Fruit fly (Drosophila melanogaster) whole organism, embryonic: Measurements from ENCODE around the gene blp.

Source experiments
- Bdp1 ChIP-seq: fragments of 200-800 bp; sonication (Bioruptor generic); optimal IDR thresholded peaks from 3 replicates; lab custom pipeline; 2016; ENCODE audit warnings: missing biosample characterization, missing genetic modification characterization
- CG10209 ChIP-seq: fragments of 200-800 bp; sonication (Bioruptor generic); optimal IDR thresholded peaks from 3 replicates; lab custom pipeline; 2017; ENCODE audit warnings: missing biosample characterization, mild to moderate bottlenecking, missing genetic modification characterization, missing genetic modification reagents
- CG11504 ChIP-seq: fragments of 200-800 bp; sonication (Bioruptor generic); optimal IDR thresholded peaks from 3 replicates; lab custom pipeline; 2019; ENCODE audit warnings: missing biosample characterization, mild to moderate bottlenecking, missing genetic modification characterization, moderate library complexity
- CG11560 ChIP-seq: fragments of 200-800 bp; sonication (Bioruptor generic); IDR thresholded peaks from 3 replicates; pipeline ENCODE4 v1.3.6; 2022; ENCODE audit warnings: missing biosample characterization, missing genetic modification characterization
- CG12219 ChIP-seq: fragments of 200-800 bp; sonication (Bioruptor generic); optimal IDR thresholded peaks from 3 replicates; lab custom pipeline; 2018; ENCODE audit warnings: missing biosample characterization, mild to moderate bottlenecking, missing genetic modification characterization
- CG12769 ChIP-seq: fragments of 200-800 bp; sonication (Bioruptor generic); optimal IDR thresholded peaks from 2 replicates; lab custom pipeline; 2019; ENCODE audit warnings: missing biosample characterization, mild to moderate bottlenecking, missing genetic modification characterization, moderate library complexity
- CG12942 ChIP-seq: fragments of 200-800 bp; sonication (Bioruptor generic); optimal IDR thresholded peaks from 3 replicates; lab custom pipeline; 2016; ENCODE audit warnings: missing biosample characterization, missing genetic modification characterization
- CG16815 ChIP-seq: fragments of 200-800 bp; sonication (Bioruptor generic); optimal IDR thresholded peaks from 3 replicates; lab custom pipeline; 2017; ENCODE audit warnings: missing biosample characterization, mild to moderate bottlenecking, missing genetic modification characterization
- CG17328 ChIP-seq: fragments of 200-800 bp; sonication (Bioruptor generic); IDR thresholded peaks from 2 replicates; pipeline ENCODE4 v1.3.6; 2022; ENCODE audit warnings: missing biosample characterization, missing genetic modification characterization
- CG17359 ChIP-seq: fragments of 200-800 bp; sonication (Bioruptor generic); optimal IDR thresholded peaks from 3 replicates; lab custom pipeline; 2018; ENCODE audit warnings: missing biosample characterization, mild to moderate bottlenecking, missing genetic modification characterization, moderate library complexity
- CG3281 ChIP-seq: fragments of 200-800 bp; sonication (Bioruptor generic); optimal IDR thresholded peaks from 3 replicates; lab custom pipeline; 2017; ENCODE audit warnings: missing biosample characterization, mild to moderate bottlenecking, missing genetic modification characterization
- CG33213 ChIP-seq: fragments of 200-800 bp; sonication (Bioruptor generic); optimal IDR thresholded peaks from 3 replicates; lab custom pipeline; 2016; ENCODE audit warnings: missing biosample characterization, missing genetic modification characterization
- CG34422 ChIP-seq: fragments of 200-800 bp; sonication (Bioruptor generic); IDR thresholded peaks from 3 replicates; pipeline ENCODE4 v1.3.6; 2022; ENCODE audit warnings: missing biosample characterization, missing genetic modification characterization
- CG3847 ChIP-seq: fragments of 200-800 bp; sonication (Bioruptor generic); IDR thresholded peaks from 2 replicates; pipeline ENCODE4 v1.3.6; 2022; ENCODE audit warnings: missing biosample characterization, missing genetic modification characterization
- CG4617 ChIP-seq: fragments of 200-800 bp; sonication (Bioruptor generic); optimal IDR thresholded peaks from 3 replicates; lab custom pipeline; 2016; ENCODE audit warnings: missing biosample characterization, missing genetic modification characterization, borderline replicate concordance
- CG7271 ChIP-seq: fragments of 200-800 bp; sonication (Bioruptor generic); optimal IDR thresholded peaks from 2 replicates; lab custom pipeline; 2018; ENCODE audit warnings: missing biosample characterization, mild to moderate bottlenecking, missing genetic modification characterization, moderate library complexity
- CG7839 ChIP-seq: fragments of 200-800 bp; sonication (Bioruptor generic); optimal IDR thresholded peaks from 3 replicates; lab custom pipeline; 2018; ENCODE audit warnings: missing biosample characterization, mild to moderate bottlenecking, missing genetic modification characterization, moderate library complexity
- CG9817 ChIP-seq: fragments of 200-800 bp; sonication (Bioruptor generic); optimal IDR thresholded peaks from 2 replicates; lab custom pipeline; 2018; ENCODE audit warnings: missing biosample characterization, mild to moderate bottlenecking, missing genetic modification characterization, moderate library complexity
- CTCF ChIP-seq: fragments of 200-800 bp; sonication (Bioruptor generic); optimal IDR thresholded peaks from 2 replicates; lab custom pipeline; 2017; ENCODE audit warnings: missing biosample characterization, mild to moderate bottlenecking, missing genetic modification characterization, moderate library complexity
- CrebB ChIP-seq: fragments of 200-800 bp; sonication (Bioruptor generic); optimal IDR thresholded peaks from 3 replicates; lab custom pipeline; 2018; ENCODE audit warnings: missing biosample characterization, mild to moderate bottlenecking, missing genetic modification characterization
- Fer2 ChIP-seq: fragments of 200-800 bp; sonication (Bioruptor generic); optimal IDR thresholded peaks from 2 replicates; lab custom pipeline; 2018; ENCODE audit warnings: missing biosample characterization, mild to moderate bottlenecking, missing genetic modification characterization, moderate library complexity
- Hr78 ChIP-seq, 2 experiments: fragments of 200-800 bp in 1 of 2; fragments of >200 bp in 1 of 2; sonication (Bioruptor generic) in 1 of 2; optimal IDR thresholded peaks; 2 replicates each; lab custom pipeline; 2017 to 2019; ENCODE audit warnings: missing biosample characterization in 2 of 2, missing genetic modification characterization in 2 of 2, mild to moderate bottlenecking in 1 of 2, moderate library complexity in 1 of 2
- Mad ChIP-seq: fragments of 200-800 bp; sonication (Bioruptor generic); optimal IDR thresholded peaks from 2 replicates; lab custom pipeline; 2016; ENCODE audit warnings: missing biosample characterization, missing genetic modification characterization
- Max ChIP-seq: fragments of 200-800 bp; sonication (Bioruptor generic); optimal IDR thresholded peaks from 2 replicates; lab custom pipeline; 2016; ENCODE audit warnings: missing biosample characterization, mild to moderate bottlenecking, missing genetic modification characterization
- Med ChIP-seq: fragments of 200-800 bp; sonication (Bioruptor generic); peaks from one replicate; lab custom pipeline; 2016; ENCODE audit warnings: missing biosample characterization, missing genetic modification characterization, mild to moderate bottlenecking, inconsistent platforms, moderate library complexity
- NC2α ChIP-seq: fragments of 200-800 bp; sonication (Bioruptor generic); optimal IDR thresholded peaks from 2 replicates; lab custom pipeline; 2016; ENCODE audit warnings: missing biosample characterization, missing genetic modification characterization
- PHDP ChIP-seq: fragments of 200-800 bp; sonication (Bioruptor generic); optimal IDR thresholded peaks from 3 replicates; lab custom pipeline; 2018; ENCODE audit warnings: missing biosample characterization, mild to moderate bottlenecking, missing genetic modification characterization, moderate library complexity
- Pdp1 ChIP-seq, 2 experiments: fragments of 200-800 bp; sonication (Bioruptor generic); optimal IDR thresholded peaks; 3 replicates each; lab custom pipeline; 2016; ENCODE audit warnings: missing biosample characterization in 2 of 2, missing genetic modification characterization in 2 of 2, mild to moderate bottlenecking in 1 of 2, moderate library complexity in 1 of 2
- Rfx ChIP-seq: fragments of 200-800 bp; sonication (Bioruptor generic); IDR thresholded peaks from 2 replicates; pipeline ENCODE4 v1.3.6; 2022; ENCODE audit warnings: missing biosample characterization, missing genetic modification characterization
- Sry-β ChIP-seq: fragments of 200-800 bp; sonication (Bioruptor generic); optimal IDR thresholded peaks from 2 replicates; lab custom pipeline; 2018; ENCODE audit warnings: missing biosample characterization, mild to moderate bottlenecking, missing genetic modification characterization, moderate library complexity
- Ssrp ChIP-seq: fragments of 200-800 bp; sonication (Bioruptor generic); optimal IDR thresholded peaks from 2 replicates; lab custom pipeline; 2018; ENCODE audit warnings: missing biosample characterization, mild to moderate bottlenecking, missing genetic modification characterization, moderate library complexity
- Tbp ChIP-seq: fragments of >200 bp; optimal IDR thresholded peaks from 2 replicates; lab custom pipeline; 2018; ENCODE audit warnings: missing biosample characterization, missing genetic modification characterization
- ap ChIP-seq: fragments of 200-800 bp; sonication (Bioruptor generic); IDR thresholded peaks from 2 replicates; pipeline ENCODE4 v1.3.6; 2022; ENCODE audit warnings: missing biosample characterization, missing genetic modification characterization
- bab2 ChIP-seq: fragments of 200-800 bp; sonication (Bioruptor generic); optimal IDR thresholded peaks from 2 replicates; lab custom pipeline; 2016; ENCODE audit warnings: missing biosample characterization, missing genetic modification characterization
- fd64A ChIP-seq: fragments of 200-800 bp; sonication (Bioruptor generic); optimal IDR thresholded peaks from 3 replicates; lab custom pipeline; 2018; ENCODE audit warnings: missing biosample characterization, mild to moderate bottlenecking, missing genetic modification characterization
- fd96Cb ChIP-seq: fragments of 200-800 bp; sonication (Bioruptor generic); optimal IDR thresholded peaks from 2 replicates; lab custom pipeline; 2018; ENCODE audit warnings: missing biosample characterization, mild to moderate bottlenecking, missing genetic modification characterization, moderate library complexity
- jumu ChIP-seq: fragments of 200-800 bp; sonication (Bioruptor generic); optimal IDR thresholded peaks from 3 replicates; lab custom pipeline; 2016; ENCODE audit warnings: missing biosample characterization, missing genetic modification characterization
- kah ChIP-seq: fragments of 200-800 bp; sonication (Bioruptor generic); optimal IDR thresholded peaks from 2 replicates; lab custom pipeline; 2018; ENCODE audit warnings: missing biosample characterization, mild to moderate bottlenecking, missing genetic modification characterization
- kay ChIP-seq: fragments of 200-800 bp; sonication (Bioruptor generic); optimal IDR thresholded peaks from 2 replicates; lab custom pipeline; 2016; ENCODE audit warnings: missing biosample characterization, missing genetic modification characterization
- klu ChIP-seq: fragments of 200-800 bp; sonication (Bioruptor generic); IDR thresholded peaks from 2 replicates; pipeline ENCODE4 v1.3.6; 2022; ENCODE audit warnings: missing biosample characterization, missing genetic modification characterization
- maf-S ChIP-seq: fragments of 200-800 bp; sonication (Bioruptor generic); optimal IDR thresholded peaks from 2 replicates; lab custom pipeline; 2016; ENCODE audit warnings: missing biosample characterization, missing genetic modification characterization
- onecut ChIP-seq: fragments of 200-800 bp; sonication (Bioruptor generic); IDR thresholded peaks from 2 replicates; pipeline ENCODE4 v1.3.6; 2022; ENCODE audit warnings: missing biosample characterization, missing genetic modification characterization
- pho ChIP-seq: fragments of 200-800 bp; sonication (Bioruptor generic); optimal IDR thresholded peaks from 2 replicates; lab custom pipeline; 2016; ENCODE audit warnings: missing biosample characterization, missing genetic modification characterization
- pnt ChIP-seq: fragments of 200-800 bp; sonication (Bioruptor generic); optimal IDR thresholded peaks from 3 replicates; lab custom pipeline; 2016; ENCODE audit warnings: missing biosample characterization, missing genetic modification characterization
- pzg ChIP-seq: fragments of 200-800 bp; sonication (Bioruptor generic); optimal IDR thresholded peaks from 3 replicates; lab custom pipeline; 2018; ENCODE audit warnings: missing biosample characterization, mild to moderate bottlenecking, missing genetic modification characterization, moderate library complexity
- sima ChIP-seq: fragments of 200-800 bp; sonication (Bioruptor generic); optimal IDR thresholded peaks from 2 replicates; lab custom pipeline; 2016; ENCODE audit warnings: missing biosample characterization, missing genetic modification characterization
- slp2 ChIP-seq: fragments of 200-800 bp; sonication (Bioruptor generic); optimal IDR thresholded peaks from 2 replicates; lab custom pipeline; 2016; ENCODE audit warnings: missing biosample characterization, missing genetic modification characterization
- tin ChIP-seq: fragments of 200-800 bp; sonication (Bioruptor generic); optimal IDR thresholded peaks from 3 replicates; lab custom pipeline; 2016; ENCODE audit warnings: missing biosample characterization, missing genetic modification characterization
- tx ChIP-seq: fragments of 200-800 bp; sonication (Bioruptor generic); optimal IDR thresholded peaks from 2 replicates; lab custom pipeline; 2016; ENCODE audit warnings: missing biosample characterization, missing genetic modification characterization
- vfl ChIP-seq: fragments of 200-800 bp; sonication (Bioruptor generic); optimal IDR thresholded peaks from 2 replicates; lab custom pipeline; 2016; ENCODE audit warnings: missing biosample characterization, missing genetic modification characterization
- vvl ChIP-seq: fragments of 200-800 bp; sonication (Bioruptor generic); IDR thresholded peaks from 2 replicates; pipeline ENCODE4 v1.3.6; 2022; ENCODE audit warnings: missing biosample characterization, missing genetic modification characterization

Gene blp

dm6 chr3R:15972979-15973486 lies 39.4 kb downstream of the blp start, which contains the start of gene Hel89B (continued):
- no peak for TF ChIP-seq CG3847
- TF ChIP-seq Tbp (GFP tag; lab: Kevin White, UChicago): peak; percentile 81
- TF ChIP-seq CG11504 (tag; lab: Kevin White, UChicago): peak; percentile 76
- TF ChIP-seq bab2: peak; percentile 73
- TF ChIP-seq Ssrp (tag; lab: Kevin White, UChicago): peak; percentile 63
- TF ChIP-seq Mad (GFP tag; lab: Kevin White, UChicago): peak; percentile 49
- TF ChIP-seq Hr78 (GFP tag; optimal IDR thresholded peaks at IDR 0.05; lab: Kevin White, UChicago): peak in 1 of 2 experiments; percentile 61
- TF ChIP-seq maf-S (GFP tag; lab: Kevin White, UChicago): peak; percentile 43
- peak; percentile 40 for TF ChIP-seq CG10209 (GFP tag; lab: Kevin White, UChicago)
- no peak for TF ChIP-seq CG17328
- TF ChIP-seq klu: no peak
- TF ChIP-seq Pdp1 (GFP tag; optimal IDR thresholded peaks at IDR 0.05; lab: Kevin White, UChicago): peak; percentile 58 to 62
- no peak for TF ChIP-seq CG34422 (GFP tag; lab: Robert Waterston, UW)
- peak; percentile 62 for TF ChIP-seq CG12942
- peak; percentile 89 for TF ChIP-seq pzg (GFP tag; lab: Kevin White, UChicago)
- TF ChIP-seq CG12769 (tag; lab: Kevin White, UChicago): peak; percentile 39
- no peak for TF ChIP-seq CG11560 (tag; lab: Robert Waterston, UW)
- peak; percentile 35 for TF ChIP-seq PHDP (tag; lab: Kevin White, UChicago)
- TF ChIP-seq vvl (GFP tag; lab: Robert Waterston, UW): no peak
- TF ChIP-seq vfl (GFP tag; lab: Kevin White, UChicago): peak; percentile 43
- TF ChIP-seq CG12219 (GFP tag; lab: Kevin White, UChicago): no peak
- TF ChIP-seq tin (GFP tag; lab: Kevin White, UChicago): peak; percentile 63
- peak; percentile 65 for TF ChIP-seq Fer2
- TF ChIP-seq jumu (GFP tag; lab: Kevin White, UChicago): peak; percentile 76
- no peak for TF ChIP-seq CG3281
- TF ChIP-seq CG4617: no peak
- TF ChIP-seq Med (GFP tag; lab: Kevin White, UChicago): peak; percentile 69
- peak; percentile 63 for TF ChIP-seq Bdp1 (GFP tag; lab: Kevin White, UChicago)
- TF ChIP-seq CG17359 (tag; lab: Kevin White, UChicago): peak; percentile 52
- no peak for TF ChIP-seq CrebB
- TF ChIP-seq CG16815 (GFP tag; lab: Kevin White, UChicago): peak; percentile 62
- TF ChIP-seq fd64A (GFP tag; lab: Kevin White, UChicago): no peak
- TF ChIP-seq Rfx: no peak
- TF ChIP-seq kay (GFP tag; lab: Kevin White, UChicago): peak; percentile 22
- peak; percentile 20 for TF ChIP-seq sima (GFP tag; lab: Kevin White, UChicago)
- TF ChIP-seq Max (GFP tag; lab: Kevin White, UChicago): peak; percentile 53
- peak; percentile 38 for TF ChIP-seq slp2 (GFP tag; lab: Kevin White, UChicago)
- TF ChIP-seq CG33213: peak; percentile 69
- peak; percentile 57 for TF ChIP-seq pnt (GFP tag; lab: Kevin White, UChicago)
- TF ChIP-seq CG7271 (tag; lab: Kevin White, UChicago): no peak
- peak; percentile 65 for TF ChIP-seq fd96Cb
- peak; percentile 53 for TF ChIP-seq CG7839 (tag; lab: Kevin White, UChicago)
- TF ChIP-seq NC2α: peak; percentile 82
- peak; percentile 68 for TF ChIP-seq tx (GFP tag; lab: Kevin White, UChicago)
- TF ChIP-seq CTCF: no peak
- no peak for TF ChIP-seq ap (GFP tag; lab: Robert Waterston, UW)
- TF ChIP-seq kah (GFP tag; lab: Kevin White, UChicago): no peak
- TF ChIP-seq Sry-β (GFP tag; lab: Kevin White, UChicago): peak; percentile 45
- peak; percentile 76 for TF ChIP-seq pho (GFP tag; lab: Kevin White, UChicago)
- peak; percentile 89 for TF ChIP-seq CG9817 (tag; lab: Kevin White, UChicago)
- peak; percentile 36 for TF ChIP-seq onecut (GFP tag; lab: Robert Waterston, UW)
